Worm (Caenorhabditis elegans): ENCODE data around the gene F46C5.10.

F46C5.10 gene

ce11 chrII:8800830-8801229 lies 18.0 kb downstream of the F46C5.10 start, which contains the start of gene appg-2:
Gene appg-2, plus strand, starts transcription at chrII:8801130.
- TF ChIP-seq nhr-6 (tag; optimal IDR thresholded peaks at IDR 0.05) (no peak), ztf-4 (tag; optimal IDR thresholded peaks at IDR 0.05) (no peak), nhr-25 (tag; optimal IDR thresholded peaks at IDR 0.05) (no peak), peb-1 (tag; optimal IDR thresholded peaks at IDR 0.05) (no peak), Y55F3AM.14 (GFP tag; optimal IDR thresholded peaks at IDR 0.05) (no peak), zag-1 (tag; optimal IDR thresholded peaks at IDR 0.05) (no peak), sma-3 (GFP tag; optimal IDR thresholded peaks at IDR 0.05) (no peak), nhr-10 (tag; optimal IDR thresholded peaks at IDR 0.05) (no peak), alr-1 (tag; optimal IDR thresholded peaks at IDR 0.05) (no peak), ceh-82 (tag; optimal IDR thresholded peaks at IDR 0.05) (no peak), mbf-1 (tag; optimal IDR thresholded peaks at IDR 0.05) (no peak), nhr-23 (tag; optimal IDR thresholded peaks at IDR 0.05) (no peak), dmd-4 (tag; optimal IDR thresholded peaks at IDR 0.05) (no peak), F13H6.1 (tag; optimal IDR thresholded peaks at IDR 0.05) (no peak), ztf-11 (tag; optimal IDR thresholded peaks at IDR 0.05) (no peak), C34F6.9 (tag; optimal IDR thresholded peaks at IDR 0.05) (no peak)

- TF ChIP-seq alr-1 (tag; optimal IDR thresholded peaks at IDR 0.05) (no peak), ceh-16 (tag; optimal IDR thresholded peaks at IDR 0.05) (no peak), unc-55 (GFP tag; optimal IDR thresholded peaks at IDR 0.05) (peak; percentile 50), lin-13 (GFP tag; optimal IDR thresholded peaks at IDR 0.05) (no peak), unc-62 (GFP tag; optimal IDR thresholded peaks at IDR 0.05) (peak; percentile 56)
Observed at ce11 chrII:8799725-8800124, 19.1 kb downstream of the F46C5.10 start.

ce11 chrII:8796391-8796790 lies 22.4 kb downstream of the F46C5.10 start:
- TF ChIP-seq lsy-2 (tag; optimal IDR thresholded peaks at IDR 0.05): peak; percentile 3 to 74
- peak; percentile 55 for TF ChIP-seq nhr-129 (tag; optimal IDR thresholded peaks at IDR 0.05)
- TF ChIP-seq peb-1 (tag; optimal IDR thresholded peaks at IDR 0.05): no peak
- no peak for TF ChIP-seq aly-2 (tag; optimal IDR thresholded peaks at IDR 0.05)
- no peak for TF ChIP-seq sma-3 (GFP tag; optimal IDR thresholded peaks at IDR 0.05)
- peak; percentile 21 for TF ChIP-seq mab-5 (tag; optimal IDR thresholded peaks at IDR 0.05)
- TF ChIP-seq nhr-237 (tag; optimal IDR thresholded peaks at IDR 0.05): no peak
- TF ChIP-seq nhr-21 (tag; optimal IDR thresholded peaks at IDR 0.05): no peak
- no peak for TF ChIP-seq blmp-1 (tag; optimal IDR thresholded peaks at IDR 0.05; ENCODE audit: insufficient read depth)
- TF ChIP-seq mdl-1 (tag; optimal IDR thresholded peaks at IDR 0.05): peak; percentile 22 to 82
- no peak for TF ChIP-seq lin-13 (GFP tag; optimal IDR thresholded peaks at IDR 0.05)
- no peak for TF ChIP-seq R02D3.7 (tag; optimal IDR thresholded peaks at IDR 0.05)
- no peak for TF ChIP-seq nhr-77 (tag; optimal IDR thresholded peaks at IDR 0.05)
- TF ChIP-seq ZK546.5 (tag; optimal IDR thresholded peaks at IDR 0.05): no peak
- TF ChIP-seq C34F6.9 (tag; optimal IDR thresholded peaks at IDR 0.05): peak; percentile 88
- TF ChIP-seq skn-1 (tag; optimal IDR thresholded peaks at IDR 0.05): no peak
- no peak for TF ChIP-seq unc-39 (tag; optimal IDR thresholded peaks at IDR 0.05)
- TF ChIP-seq zag-1 (tag; optimal IDR thresholded peaks at IDR 0.05): peak; percentile 79
- TF ChIP-seq ztf-1 (GFP tag; conservative IDR thresholded peaks at IDR 0.05): no peak
- peak; percentile 19 for TF ChIP-seq fos-1 (tag; optimal IDR thresholded peaks at IDR 0.05)
- peak; percentile 6 for TF ChIP-seq snpc-4 (tag; optimal IDR thresholded peaks at IDR 0.05)
- no peak for TF ChIP-seq ama-1 (optimal IDR thresholded peaks at IDR 0.05)
- no peak for TF ChIP-seq mbf-1 (tag; optimal IDR thresholded peaks at IDR 0.05)
- TF ChIP-seq egl-27 (tag; optimal IDR thresholded peaks at IDR 0.05): peak; percentile 89
- peak; percentile 38 for TF ChIP-seq Y55F3AM.14 (GFP tag; optimal IDR thresholded peaks at IDR 0.05)
- TF ChIP-seq ceh-16 (tag; optimal IDR thresholded peaks at IDR 0.05): no peak
- TF ChIP-seq nhr-10 (tag; optimal IDR thresholded peaks at IDR 0.05): no peak
- no peak for TF ChIP-seq nhr-12 (tag; optimal IDR thresholded peaks at IDR 0.05)
- no peak for TF ChIP-seq ztf-11 (tag; optimal IDR thresholded peaks at IDR 0.05)
- no peak for TF ChIP-seq lin-39 (tag; optimal IDR thresholded peaks at IDR 0.05)
- TF ChIP-seq nhr-6 (tag; optimal IDR thresholded peaks at IDR 0.05): no peak
- TF ChIP-seq unc-55 (GFP tag; optimal IDR thresholded peaks at IDR 0.05): peak; percentile 59
- TF ChIP-seq ceh-82 (tag; optimal IDR thresholded peaks at IDR 0.05): peak; percentile 52
- peak; percentile 79 for TF ChIP-seq crh-2 (tag; optimal IDR thresholded peaks at IDR 0.05)
- peak; percentile 8 for TF ChIP-seq unc-62 (GFP tag; optimal IDR thresholded peaks at IDR 0.05)
- no peak for TF ChIP-seq dmd-4 (tag; optimal IDR thresholded peaks at IDR 0.05)
- no peak for TF ChIP-seq nhr-25 (tag; optimal IDR thresholded peaks at IDR 0.05)
- TF ChIP-seq F13H6.1 (tag; optimal IDR thresholded peaks at IDR 0.05): peak; percentile 88
- peak; percentile 95 for TF ChIP-seq sma-9 (GFP tag; optimal IDR thresholded peaks at IDR 0.05)
- no peak for TF ChIP-seq sma-9 (tag; optimal IDR thresholded peaks at IDR 0.05)
- TF ChIP-seq ztf-4 (tag; optimal IDR thresholded peaks at IDR 0.05): peak; percentile 63
- no peak for TF ChIP-seq alr-1 (tag; optimal IDR thresholded peaks at IDR 0.05)
- peak; percentile 44 for TF ChIP-seq lin-11 (tag; optimal IDR thresholded peaks at IDR 0.05)
- peak; percentile 86 for TF ChIP-seq sem-4 (tag; optimal IDR thresholded peaks at IDR 0.05)
- TF ChIP-seq gmeb-1 (tag; optimal IDR thresholded peaks at IDR 0.05): no peak
